Worm (Caenorhabditis elegans): ENCODE results near the gene dhs-6.

The dhs-6 gene

DNA sequence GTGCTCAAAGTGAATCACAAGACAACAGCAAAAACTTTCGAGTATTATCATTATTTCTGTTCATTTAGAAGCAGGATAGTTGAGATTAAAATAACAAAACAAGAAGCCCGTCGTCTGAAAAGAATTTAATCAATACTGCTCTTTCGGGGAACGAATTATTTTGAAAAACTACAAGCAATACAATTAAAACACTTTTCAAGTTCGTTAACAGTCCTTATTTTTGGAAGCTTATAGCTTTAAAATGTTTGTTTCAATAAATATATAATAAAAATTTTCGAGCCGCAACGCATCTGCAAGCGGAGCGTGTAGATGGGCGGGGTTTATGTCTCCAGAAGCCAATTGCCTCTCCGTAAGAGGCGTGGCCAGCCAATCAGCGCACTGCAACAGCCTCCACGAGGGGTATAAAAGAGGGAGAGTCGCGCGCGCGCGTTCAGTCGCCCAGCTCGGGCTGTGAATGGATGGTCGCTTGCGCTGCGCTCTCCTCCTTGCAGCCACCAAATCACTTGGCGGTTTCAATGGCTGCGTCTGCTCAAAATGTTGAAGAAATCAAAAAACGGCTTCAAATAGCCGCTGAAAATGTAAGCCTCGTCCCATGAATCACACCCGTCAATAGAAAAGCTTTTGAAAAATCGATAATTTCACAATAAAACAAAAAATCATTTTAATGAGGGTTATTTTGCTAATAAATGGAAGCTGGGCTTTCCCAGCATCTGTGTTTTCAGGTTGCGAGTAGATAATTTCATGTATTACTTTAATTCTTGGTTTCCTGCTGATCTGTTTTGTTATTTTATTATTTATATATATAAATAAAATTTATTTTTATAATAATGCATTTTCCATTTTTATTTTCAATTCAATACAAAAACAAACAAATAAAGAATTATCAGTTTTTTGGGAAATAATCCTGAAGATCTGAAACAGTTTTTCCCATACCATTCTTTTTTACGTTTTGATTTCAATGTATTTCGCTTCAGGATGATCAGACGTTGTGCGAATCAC lies 41.9 kb upstream of the dhs-6 start, which contains the start of the genes ift-43 and mdt-26 (continued):
- TF ChIP-seq hmg-1.1 (GFP tag; IDR thresholded peaks at IDR 0.05) (peak; percentile 94), nhr-102 (tag; optimal IDR thresholded peaks at IDR 0.05) (peak; percentile 70), R02D3.7 (tag; optimal IDR thresholded peaks at IDR 0.05) (no peak), Y48G9A.11 (GFP tag; IDR thresholded peaks at IDR 0.05) (peak; percentile 30; the same call in 1 of the 2 replicates), ztf-7 (tag; optimal IDR thresholded peaks at IDR 0.05) (no peak), snpc-1.2 (GFP tag; IDR thresholded peaks at IDR 0.05) (peak; percentile 75), cey-2 (tag; optimal IDR thresholded peaks at IDR 0.05; ENCODE audit: borderline replicate concordance, insufficient read depth) (no peak), vab-7 (GFP tag; IDR thresholded peaks at IDR 0.05) (0 out of 2 replicates have a peak, but pooled peaks have one; percentile 42), nhr-41 (GFP tag; IDR thresholded peaks at IDR 0.05) (peak; percentile 65; the same call in 1 of the 2 replicates), D1046.2 (GFP tag; IDR thresholded peaks at IDR 0.05) (no peak), daf-19 (GFP tag; conservative IDR thresholded peaks at IDR 0.05) (peak; percentile 91), duxl-1 (tag; optimal IDR thresholded peaks at IDR 0.05; ENCODE audit: poor library complexity) (peak; percentile 31), unc-130 (GFP tag; optimal IDR thresholded peaks at IDR 0.05) (no peak), mes-2 (tag; optimal IDR thresholded peaks at IDR 0.05; ENCODE audit: poor library complexity, severe bottlenecking) (peak; percentile 74), ZK337.2 (GFP tag; IDR thresholded peaks at IDR 0.05) (no peak), mdt-29 (GFP tag; IDR thresholded peaks at IDR 0.05) (peak; percentile 65; the same call in 1 of the 2 replicates), jun-1 (tag; optimal IDR thresholded peaks at IDR 0.05) (peak; percentile 57), ceh-44 (GFP tag; IDR thresholded peaks at IDR 0.05) (peak; percentile 64; the same call in 1 of the 2 replicates), attf-4 (tag; optimal IDR thresholded peaks at IDR 0.05) (no peak), T26A8.4 (GFP tag; IDR thresholded peaks at IDR 0.05) (peak; percentile 82), nhr-25 (tag; optimal IDR thresholded peaks at IDR 0.05; ENCODE audit: borderline replicate concordance, insufficient read depth) (peak; percentile 61), zip-2 (tag; optimal IDR thresholded peaks at IDR 0.05) (no peak), nhr-28 (tag; optimal IDR thresholded peaks at IDR 0.05) (peak; percentile 46), lsy-2 (tag; optimal IDR thresholded peaks at IDR 0.05) (peak; percentile 39 to 80), madf-5 (GFP tag; IDR thresholded peaks at IDR 0.05) (0 out of 4 replicates have a peak, but pooled peaks of 1 of the 2 experiments have one; percentile 30), Y5F2A.4 (GFP tag; optimal IDR thresholded peaks at IDR 0.05) (no peak), dmd-9 (GFP tag; IDR thresholded peaks at IDR 0.05) (no peak), lin-1 (GFP tag; IDR thresholded peaks at IDR 0.05) (no peak), skn-1 (tag; optimal IDR thresholded peaks at IDR 0.05) (no peak), nhr-111 (GFP tag; optimal IDR thresholded peaks at IDR 0.05) (peak; percentile 21), ctbp-1 (GFP tag; IDR thresholded peaks at IDR 0.05) (peak; percentile 92), arid-1 (GFP tag; conservative IDR thresholded peaks at IDR 0.05) (peak; percentile 78), lin-15B (tag; optimal IDR thresholded peaks at IDR 0.05) (no peak), zfp-3 (GFP tag; conservative IDR thresholded peaks at IDR 0.05) (0 out of 2 replicates have a peak, but pooled peaks have one; percentile 36), tag-97 (GFP tag; IDR thresholded peaks at IDR 0.05) (no peak), saeg-2 (GFP tag; IDR thresholded peaks at IDR 0.05) (peak; percentile 58; the same call in 1 of the 2 replicates), hif-1 (tag; optimal IDR thresholded peaks at IDR 0.05) (peak; percentile 31 to 69), egl-43 (GFP tag; IDR thresholded peaks at IDR 0.05) (peak; percentile 95), mxl-3 (GFP tag; optimal IDR thresholded peaks at IDR 0.05) (peak; percentile 47), fos-1 (tag; optimal IDR thresholded peaks at IDR 0.05) (no peak), tra-1 (GFP tag; IDR thresholded peaks at IDR 0.05) (peak; percentile 46; the same call in 1 of the 2 replicates), egl-27 (tag; optimal IDR thresholded peaks at IDR 0.05) (no peak), daf-12 (tag; optimal IDR thresholded peaks at IDR 0.05) (no peak), ceh-20 (GFP tag; IDR thresholded peaks at IDR 0.05) (peak; percentile 67), nhr-42 (GFP tag; IDR thresholded peaks at IDR 0.05) (peak; percentile 83), F26F4.8 (GFP tag; conservative IDR thresholded peaks at IDR 0.05) (no peak), nhr-77 (tag; optimal IDR thresholded peaks at IDR 0.05) (peak; percentile 0)
